Fruit fly (Drosophila melanogaster): Measurements from ENCODE around the gene fy.

The fy gene

DNA sequence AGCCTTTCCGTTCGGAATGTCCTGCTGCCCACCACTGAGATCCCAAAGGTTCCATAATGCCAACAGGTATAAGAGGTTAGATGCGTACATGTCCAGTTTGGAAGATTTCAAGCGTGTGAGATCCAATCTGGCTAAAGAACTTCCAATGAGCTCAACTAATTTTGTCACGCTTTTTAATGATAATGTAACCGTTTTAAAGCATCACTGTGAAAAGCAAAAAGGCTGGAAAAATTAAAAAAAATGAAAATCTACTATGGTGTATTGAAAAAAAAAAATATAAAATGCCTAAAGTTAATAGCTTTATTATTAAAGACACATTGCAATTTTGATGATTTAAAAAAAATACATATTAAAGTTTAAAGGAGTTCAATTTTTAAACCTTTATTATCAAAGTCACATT, 10.0 kb downstream of the fy start, which contains the start of gene Acp29AB (continued):
- no peak for TF ChIP-seq prd (optimal IDR thresholded peaks at IDR 0.05)
- no peak for TF ChIP-seq prd (GFP tag; IDR thresholded peaks at IDR 0.05)
- no peak for TF ChIP-seq CG13296 (GFP tag; optimal IDR thresholded peaks at IDR 0.05)
- TF ChIP-seq psq (GFP tag; optimal IDR thresholded peaks at IDR 0.05) = no peak

DNA sequence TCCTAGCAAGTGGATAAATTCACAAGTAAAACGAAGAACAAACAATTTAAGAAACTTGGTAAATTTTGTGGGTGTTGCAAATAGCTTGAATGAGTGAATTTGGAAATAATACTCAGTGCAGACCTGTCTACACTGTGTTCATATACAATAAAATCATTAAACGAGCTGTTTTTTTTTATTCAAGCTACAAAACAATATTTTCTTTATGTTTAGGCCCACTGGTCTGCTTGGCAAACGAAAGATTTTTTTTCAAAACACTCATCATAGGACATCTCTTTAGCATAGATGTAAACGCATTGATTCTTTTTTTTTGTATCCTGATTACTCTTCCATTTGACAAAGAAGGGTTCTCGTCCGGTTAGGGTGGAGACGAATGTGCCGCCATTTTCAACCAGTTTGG, 10.8 kb downstream of the fy start, which contains the start of gene CG42820:
Gene CG42820, minus strand, starts transcription at position 101 of the 400 bp plus-strand sequence.
- TF ChIP-seq CG13287 (GFP tag; IDR thresholded peaks at IDR 0.05; ENCODE audit: partially characterized antibody) (no peak), sens (GFP tag) (peak; percentile 21), CG7357 (GFP tag; IDR thresholded peaks at IDR 0.05) (no peak), vnd (GFP tag; IDR thresholded peaks at IDR 0.05; ENCODE audit: partially characterized antibody) (no peak), CG16815 (GFP tag; optimal IDR thresholded peaks at IDR 0.05) (no peak), CG3065 (GFP tag; optimal IDR thresholded peaks at IDR 0.05) (no peak), CG8924 (tag; optimal IDR thresholded peaks at IDR 0.05) (no peak), gem (tag; optimal IDR thresholded peaks at IDR 0.05) (no peak)

DNA sequence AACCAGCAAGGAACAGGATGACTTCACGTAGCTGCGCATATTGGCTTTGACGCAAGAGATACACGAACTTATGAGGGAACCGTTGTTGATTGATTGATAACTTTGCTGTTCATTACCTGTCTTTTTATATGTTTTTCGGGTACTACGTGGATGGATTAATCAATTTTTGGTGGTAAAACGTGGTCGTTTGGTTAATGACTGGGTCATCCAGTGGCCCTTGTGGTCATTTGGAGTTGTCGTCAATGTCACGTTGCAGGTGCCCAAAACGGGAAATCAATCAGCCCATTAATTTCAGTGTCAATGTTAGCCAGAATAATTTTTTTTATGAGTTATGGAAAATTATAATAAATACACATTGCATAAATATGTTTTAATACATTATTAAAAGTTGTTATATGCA, 13.8 kb downstream of the fy start, which contains the start of gene CG42819:
Gene CG42819, minus strand, starts transcription at position 101 of the 400 bp plus-strand sequence.
- no peak for TF ChIP-seq al (GFP tag; IDR thresholded peaks at IDR 0.05)
- TF ChIP-seq kni (GFP tag; optimal IDR thresholded peaks at IDR 0.05) = peak; percentile 21

DNA sequence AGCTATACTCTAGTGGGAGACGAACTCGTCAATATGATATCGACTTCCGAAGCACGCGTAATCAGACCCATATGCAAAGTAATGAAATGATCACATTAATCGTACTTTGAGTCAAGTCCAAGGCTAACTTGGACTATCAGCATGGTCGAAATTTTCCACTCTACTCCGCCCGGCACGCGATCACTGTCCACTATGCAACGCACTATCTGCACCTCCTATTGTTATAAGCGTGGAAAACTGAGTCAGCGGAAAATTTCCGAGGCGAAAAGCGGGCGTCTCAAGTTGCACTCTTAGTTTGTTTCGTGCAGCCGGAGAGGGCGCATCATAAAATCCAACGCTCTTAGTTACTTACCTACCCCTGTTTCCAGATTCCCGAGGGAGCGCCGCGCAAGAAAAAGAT, 17.2 kb downstream of the fy start:
- no peak for TF ChIP-seq hth (optimal IDR thresholded peaks at IDR 0.05)
- TF ChIP-seq lov (optimal IDR thresholded peaks at IDR 0.05) = no peak
- 0 out of 3 replicates have a peak, but pooled peaks have one; percentile 30 for TF ChIP-seq lov (GFP tag; IDR thresholded peaks at IDR 0.05)

DNA sequence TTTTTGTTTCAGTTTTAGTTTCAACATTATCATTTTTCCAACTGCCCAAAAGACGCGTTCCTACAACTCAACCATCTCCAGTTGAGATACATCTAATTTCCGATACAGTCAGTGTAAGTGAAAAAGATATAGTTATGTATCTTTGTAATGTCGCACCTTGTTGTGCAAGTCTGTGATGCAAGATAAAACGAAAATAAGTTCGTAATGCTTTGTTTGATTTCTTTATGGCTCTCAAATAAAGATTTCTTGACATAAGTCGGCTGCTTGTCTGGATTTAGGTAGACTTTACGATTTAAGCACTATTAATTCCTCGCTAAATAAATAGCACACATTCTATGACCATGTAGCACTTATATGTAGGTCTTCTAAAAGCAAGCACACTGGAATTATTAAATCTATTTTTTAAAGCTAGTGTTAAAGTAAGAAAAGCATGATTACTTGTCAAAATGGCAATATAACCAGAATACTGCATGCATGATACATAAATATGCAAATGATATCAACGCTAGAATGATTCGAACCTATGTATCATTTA, 18.0 kb downstream of the fy start:
- TF ChIP-seq CG13296 (GFP tag; optimal IDR thresholded peaks at IDR 0.05) = peak; percentile 32
- TF ChIP-seq mam (GFP tag; optimal IDR thresholded peaks at IDR 0.05) = no peak
- TF ChIP-seq ap (GFP tag; IDR thresholded peaks at IDR 0.05) = no peak
- no peak for TF ChIP-seq Deaf1 (tag; optimal IDR thresholded peaks at IDR 0.05)
- no peak for TF ChIP-seq CG15601 (tag; optimal IDR thresholded peaks at IDR 0.05)
- TF ChIP-seq BtbVII (GFP tag; optimal IDR thresholded peaks at IDR 0.05) = no peak
- peak; percentile 81 for TF ChIP-seq sens (GFP tag)
- TF ChIP-seq ATbp (GFP tag; optimal IDR thresholded peaks at IDR 0.05) = peak; percentile 35
- TF ChIP-seq CG4820 (GFP tag; optimal IDR thresholded peaks at IDR 0.05) = no peak
- TF ChIP-seq chn (GFP tag; optimal IDR thresholded peaks at IDR 0.05) = no peak
- no peak for TF ChIP-seq CG31441 (GFP tag; IDR thresholded peaks at IDR 0.05)
- TF ChIP-seq bigmax (GFP tag; optimal IDR thresholded peaks at IDR 0.05) = no peak
- peak; percentile 5 for TF ChIP-seq CG1603 (tag; optimal IDR thresholded peaks at IDR 0.05)
- TF ChIP-seq D19B (GFP tag; optimal IDR thresholded peaks at IDR 0.05) = no peak
- peak; percentile 38 for TF ChIP-seq Asciz (GFP tag; optimal IDR thresholded peaks at IDR 0.05)
- TF ChIP-seq BEAF-32 (GFP tag; optimal IDR thresholded peaks at IDR 0.05) = no peak
- no peak for TF ChIP-seq CG1832 (GFP tag; optimal IDR thresholded peaks at IDR 0.05)
- no peak for TF ChIP-seq CG34224 (GFP tag; IDR thresholded peaks at IDR 0.05; ENCODE audit: partially characterized antibody)
- TF ChIP-seq pum (GFP tag; optimal IDR thresholded peaks at IDR 0.05) = no peak
- TF ChIP-seq CG8388 (GFP tag; optimal IDR thresholded peaks at IDR 0.05) = no peak
- TF ChIP-seq Dfd (GFP tag; optimal IDR thresholded peaks at IDR 0.05) = no peak
- TF ChIP-seq Drgx (GFP tag; IDR thresholded peaks at IDR 0.05) = no peak
- TF ChIP-seq Pdp1 (GFP tag; optimal IDR thresholded peaks at IDR 0.05) = peak in 1 of 2 experiments; percentile 79
- TF ChIP-seq CG17385 (GFP tag; optimal IDR thresholded peaks at IDR 0.05) = peak; percentile 7
- no peak for TF ChIP-seq nerfin-1 (tag; optimal IDR thresholded peaks at IDR 0.05)
- peak; percentile 19 for TF ChIP-seq CG12071 (GFP tag; optimal IDR thresholded peaks at IDR 0.05)
- no peak for TF ChIP-seq CG6765 (GFP tag; optimal IDR thresholded peaks at IDR 0.05)
- no peak for TF ChIP-seq lola (GFP tag; optimal IDR thresholded peaks at IDR 0.05)
- no peak for TF ChIP-seq gro (GFP tag; optimal IDR thresholded peaks at IDR 0.05)
